Fruit fly (Drosophila melanogaster) whole organism, adult: ENCODE data around the gene zld.

Source experiments
- CG11617 ChIP-seq: fragments of 200-800 bp; sonication (Bioruptor generic); optimal IDR thresholded peaks from 2 replicates; lab custom pipeline; 2017; ENCODE audit warnings: mild to moderate bottlenecking, missing biosample characterization, missing genetic modification reagents, missing genetic modification characterization
- CG14711 ChIP-seq: fragments of 200-800 bp; sonication (Bioruptor generic); optimal IDR thresholded peaks from 2 replicates; lab custom pipeline; 2018; ENCODE audit warnings: missing biosample characterization, mild to moderate bottlenecking, missing genetic modification characterization, moderate library complexity
- CG7045 ChIP-seq: fragments of 200-800 bp; sonication (Bioruptor generic); optimal IDR thresholded peaks from 2 replicates; lab custom pipeline; 2017; ENCODE audit warnings: missing biosample characterization, mild to moderate bottlenecking, missing genetic modification characterization

- TF ChIP-seq CG14711: peak; percentile 60
- TF ChIP-seq CG11617 (GFP tag; lab: Kevin White, UChicago): peak; percentile 74
- peak; percentile 31 for TF ChIP-seq CG7045 (GFP tag; lab: Kevin White, UChicago)
Measured at dm6 chrX:19744003-19744488, 39.3 kb downstream of the zld start, which contains the start of the genes CG18809, COX6B, CG33932 and Rpp20.
